Worm (Caenorhabditis elegans) whole organism, L1 larva: ENCODE data around the gene F49H6.17.

Experiments used
- C16A3.4 ChIP-seq: fragments of 150-350 bp; optimal IDR thresholded peaks from 2 replicates; lab custom pipeline; 2014; ENCODE audit warnings: missing biosample characterization, missing genetic modification characterization
- C34B4.2 ChIP-seq: sonication (generic microtip); optimal IDR thresholded peaks from 2 replicates; lab custom pipeline; 2017; ENCODE audit warnings: mild to moderate bottlenecking, missing genetic modification characterization, missing compliant biosample characterization
- aha-1 ChIP-seq: fragments of 150-350 bp; optimal IDR thresholded peaks from 2 replicates; lab custom pipeline; 2014; ENCODE audit warnings: missing biosample characterization, missing genetic modification characterization
- ceh-88 ChIP-seq: fragments of 200-800 bp; sonication (Bioruptor generic); IDR thresholded peaks from 2 replicates; pipeline ENCODE4 v1.3.6; 2022; ENCODE audit warnings: missing genetic modification characterization, missing compliant biosample characterization
- efl-1 ChIP-seq, 4 experiments: fragments of 150-350 bp; optimal IDR thresholded peaks in 3 of 4; peaks in 1 of 4; 1 replicate in 1 of 4; 2 replicates in 3 of 4; lab custom pipeline; 2014; ENCODE audit warnings: missing biosample characterization in 2 of 4, missing genetic modification characterization in 2 of 4, missing genetic modification reagents in 2 of 4
- egl-13 ChIP-seq: sonication (generic microtip); optimal IDR thresholded peaks from 2 replicates; lab custom pipeline; 2016; ENCODE audit warnings: missing genotype, missing genetic modification reagents, missing genetic modification characterization, missing compliant biosample characterization
- ets-5 ChIP-seq: fragments of 200-800 bp; sonication (Bioruptor generic); IDR thresholded peaks from 2 replicates; pipeline ENCODE4 v1.3.6; 2022; ENCODE audit warnings: missing genetic modification characterization, missing compliant biosample characterization
- fkh-4 ChIP-seq: sonication (generic microtip); optimal IDR thresholded peaks from 2 replicates; lab custom pipeline; 2016; ENCODE audit warnings: missing compliant biosample characterization, missing genetic modification characterization, borderline replicate concordance
- fos-1 ChIP-seq: fragments of 150-350 bp; optimal IDR thresholded peaks from 2 replicates; lab custom pipeline; 2014; ENCODE audit warnings: missing biosample characterization, missing genetic modification characterization
- hlh-17 ChIP-seq: fragments of 200-800 bp; sonication (Bioruptor generic); optimal IDR thresholded peaks from 2 replicates; lab custom pipeline; 2018; ENCODE audit warnings: missing genetic modification characterization, mild to moderate bottlenecking, missing compliant biosample characterization, moderate library complexity, borderline replicate concordance
- hpl-2 ChIP-seq: fragments of 150-350 bp; optimal IDR thresholded peaks from 2 replicates; lab custom pipeline; 2014; ENCODE audit warnings: missing biosample characterization, missing genetic modification reagents, missing genetic modification characterization
- lin-15B ChIP-seq: fragments of 150-350 bp; sonication (generic microtip); optimal IDR thresholded peaks from 3 replicates; lab custom pipeline; 2014; ENCODE audit warnings: missing biosample characterization, missing genetic modification characterization
- lir-3 ChIP-seq: sonication (generic microtip); optimal IDR thresholded peaks from 2 replicates; lab custom pipeline; 2016; ENCODE audit warnings: mild to moderate bottlenecking, missing genetic modification characterization, moderate library complexity, missing compliant biosample characterization; ENCODE audit not compliant: poor library complexity
- mdl-1 ChIP-seq, 2 experiments: fragments of 150-350 bp; optimal IDR thresholded peaks; 2 replicates each; lab custom pipeline; 2014 to 2017; ENCODE audit warnings: missing biosample characterization in 2 of 2, missing genetic modification characterization in 2 of 2, inconsistent platforms in 1 of 2
- nhr-12 ChIP-seq: sonication (generic microtip); optimal IDR thresholded peaks from 2 replicates; lab custom pipeline; 2017; ENCODE audit warnings: missing biosample characterization, missing genetic modification characterization
- nhr-19 ChIP-seq: fragments of 200-800 bp; sonication (Bioruptor generic); conservative IDR thresholded peaks from 2 replicates; pipeline ENCODE4 v1.3.6; 2022; ENCODE audit warnings: missing genetic modification characterization, missing compliant biosample characterization
- nhr-47 ChIP-seq: sonication (generic microtip); optimal IDR thresholded peaks from 2 replicates; lab custom pipeline; 2016; ENCODE audit warnings: mild to moderate bottlenecking, missing genetic modification characterization, moderate library complexity, missing compliant biosample characterization
- nhr-77 ChIP-seq: fragments of 150-350 bp; optimal IDR thresholded peaks from 2 replicates; lab custom pipeline; 2014; ENCODE audit warnings: missing biosample characterization, missing genetic modification characterization
- nhr-84 ChIP-seq: sonication (generic microtip); optimal IDR thresholded peaks from 2 replicates; lab custom pipeline; 2017; ENCODE audit warnings: missing biosample characterization, missing genetic modification characterization
- nhr-85 ChIP-seq: sonication (generic microtip); peaks from one replicate; lab custom pipeline; 2016; ENCODE audit warnings: missing genetic modification characterization, inconsistent platforms, missing compliant biosample characterization
- skn-1 ChIP-seq: fragments of 150-350 bp; optimal IDR thresholded peaks from 2 replicates; lab custom pipeline; 2014; ENCODE audit warnings: missing biosample characterization, missing genetic modification characterization
- swsn-7 ChIP-seq: sonication (generic microtip); optimal IDR thresholded peaks from 2 replicates; lab custom pipeline; 2016; ENCODE audit warnings: missing genetic modification characterization, missing compliant biosample characterization
- tlp-1 ChIP-seq: fragments of 150-350 bp; optimal IDR thresholded peaks from 2 replicates; lab custom pipeline; 2014; ENCODE audit warnings: missing biosample characterization, missing genetic modification characterization
- unc-86 ChIP-seq: sonication (generic microtip); optimal IDR thresholded peaks from 2 replicates; lab custom pipeline; 2016; ENCODE audit warnings: missing genetic modification characterization, missing compliant biosample characterization
- unc-98 ChIP-seq: fragments of 200-800 bp; sonication (Bioruptor generic); IDR thresholded peaks from 2 replicates; pipeline ENCODE4 v1.3.6; 2022; ENCODE audit warnings: missing genetic modification characterization, missing compliant biosample characterization
- vab-15 ChIP-seq: sonication (generic microtip); optimal IDR thresholded peaks from 2 replicates; lab custom pipeline; 2017; ENCODE audit warnings: missing genotype, mild to moderate bottlenecking, missing genetic modification characterization, missing compliant biosample characterization
- zip-4 ChIP-seq: fragments of 200-800 bp; sonication (Bioruptor generic); optimal IDR thresholded peaks from 2 replicates; lab custom pipeline; 2018; ENCODE audit warnings: mild to moderate bottlenecking, missing genetic modification characterization, moderate library complexity, missing compliant biosample characterization
- ztf-4 ChIP-seq: fragments of 150-350 bp; optimal IDR thresholded peaks from 2 replicates; lab custom pipeline; 2014; ENCODE audit warnings: missing biosample characterization, missing genetic modification characterization

The F49H6.17 gene

DNA sequence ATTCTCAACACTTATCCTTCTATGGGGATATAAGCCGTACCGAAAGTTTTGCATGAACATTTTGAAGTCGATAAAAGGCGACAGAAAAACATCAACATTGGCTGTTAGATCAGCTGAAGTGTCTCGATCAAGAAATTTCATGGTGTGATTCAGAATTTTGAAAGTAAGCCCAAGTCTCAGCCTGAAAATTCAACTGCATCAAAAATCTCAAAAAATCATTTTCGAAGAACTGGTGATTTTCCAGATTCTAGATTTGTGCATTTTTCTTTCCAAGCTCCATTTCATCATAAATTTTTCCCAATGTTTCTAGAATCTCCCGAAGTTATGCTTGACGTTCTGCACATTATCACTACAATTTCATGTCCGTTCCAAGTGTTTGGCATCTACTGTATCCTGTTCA is 44.9 kb downstream of the F49H6.17 start, which contains the start of gene srh-255:
TSS of gene srh-255 (plus strand) at position 301 of the 400 bp plus-strand sequence.
- no peak for TF ChIP-seq nhr-84
- TF ChIP-seq nhr-12 (tag; lab: Kevin White, UChicago) = no peak
- no peak for TF ChIP-seq skn-1 (tag; lab: Kevin White, UChicago)
- TF ChIP-seq fkh-4 (tag; lab: Kevin White, UChicago) = no peak
- TF ChIP-seq efl-1 (optimal IDR thresholded peaks at IDR 0.05; lab: Kevin White, UChicago) = no peak
- no peak for TF ChIP-seq efl-1 (GFP tag; optimal IDR thresholded peaks at IDR 0.05 in 1 of 2; lab: Kevin White, UChicago)
- no peak for TF ChIP-seq zip-4 (GFP tag; lab: Kevin White, UChicago)
- no peak for TF ChIP-seq lin-15B
- no peak for TF ChIP-seq lir-3
- TF ChIP-seq fos-1 (tag; lab: Kevin White, UChicago) = no peak
- no peak for TF ChIP-seq swsn-7 (tag; lab: Kevin White, UChicago)
- TF ChIP-seq C34B4.2 = no peak
- no peak for TF ChIP-seq egl-13 (tag; lab: Kevin White, UChicago)
- TF ChIP-seq aha-1 = no peak

DNA sequence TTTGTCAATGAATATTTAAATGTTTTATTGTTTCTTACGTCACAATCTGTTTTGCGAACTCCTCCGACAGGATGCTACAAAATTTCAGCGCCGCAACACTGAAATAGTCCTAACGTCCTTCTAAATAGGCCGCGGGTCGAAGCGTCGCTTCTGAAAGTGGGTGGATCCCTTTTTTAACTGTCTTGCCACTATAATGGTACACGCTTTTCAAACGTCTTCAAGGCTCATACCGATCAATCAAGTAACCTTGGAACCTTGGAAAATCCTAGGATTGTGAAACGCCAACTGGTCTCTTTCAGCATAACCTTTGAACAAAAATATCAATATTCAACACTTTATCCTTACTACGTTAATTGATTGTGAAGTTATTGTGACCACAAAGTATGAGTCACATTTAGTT is 46.8 kb downstream of the F49H6.17 start:
- no peak for TF ChIP-seq ets-5 (GFP tag; lab: Robert Waterston, UW)
- no peak for TF ChIP-seq nhr-47
- no peak for TF ChIP-seq nhr-77
- TF ChIP-seq swsn-7 (tag; lab: Kevin White, UChicago) = no peak
- TF ChIP-seq C16A3.4 = no peak
- no peak for TF ChIP-seq ceh-88 (GFP tag; lab: Robert Waterston, UW)
- no peak for TF ChIP-seq zip-4 (GFP tag; lab: Kevin White, UChicago)
- no peak for TF ChIP-seq hlh-17 (GFP tag; lab: Kevin White, UChicago)
- no peak for TF ChIP-seq lin-15B
- TF ChIP-seq vab-15 (tag; lab: Kevin White, UChicago) = no peak
- no peak for TF ChIP-seq ztf-4
- TF ChIP-seq nhr-19 (GFP tag; lab: Robert Waterston, UW) = no peak
- no peak for TF ChIP-seq hpl-2 (GFP tag; lab: Kevin White, UChicago)
- no peak for TF ChIP-seq unc-98 (GFP tag; lab: Robert Waterston, UW)
- TF ChIP-seq unc-86 (tag; lab: Kevin White, UChicago) = no peak
- TF ChIP-seq mdl-1 (tag; optimal IDR thresholded peaks at IDR 0.05; lab: Kevin White, UChicago) = no peak
- no peak for TF ChIP-seq nhr-85 (tag; lab: Kevin White, UChicago)
- TF ChIP-seq efl-1 (optimal IDR thresholded peaks at IDR 0.05; lab: Kevin White, UChicago) = no peak
- no peak for TF ChIP-seq efl-1 (GFP tag; optimal IDR thresholded peaks at IDR 0.05 in 1 of 2; lab: Kevin White, UChicago)
- no peak for TF ChIP-seq tlp-1

DNA sequence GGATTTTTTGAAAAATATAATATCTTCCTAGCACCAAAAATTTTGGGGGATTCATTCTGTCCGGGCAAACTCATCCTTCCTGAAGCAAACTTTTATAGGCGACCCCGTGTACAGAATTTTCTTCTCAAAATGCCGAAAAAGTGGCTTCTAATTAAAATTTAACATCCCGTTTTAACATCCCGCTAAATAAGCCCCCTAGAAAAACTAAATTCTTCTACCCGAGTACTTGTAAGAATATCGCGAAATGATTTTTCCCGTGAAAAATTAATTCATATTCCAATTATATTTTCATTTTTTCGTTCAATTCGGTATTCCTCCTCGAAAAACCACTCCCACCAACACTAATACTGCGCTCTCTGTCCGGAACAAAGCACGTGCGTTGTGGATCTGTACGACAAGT is 49.0 kb downstream of the F49H6.17 start, which contains the start of gene T05E12.8:
TSS of gene T05E12.8 (plus strand) at position 301 of the 400 bp plus-strand sequence.
- no peak for TF ChIP-seq efl-1 (optimal IDR thresholded peaks at IDR 0.05; lab: Kevin White, UChicago)
- peak in 1 of 2 experiments; percentile 65 for TF ChIP-seq efl-1 (GFP tag; optimal IDR thresholded peaks at IDR 0.05 in 1 of 2; lab: Kevin White, UChicago)
- no peak for TF ChIP-seq fkh-4 (tag; lab: Kevin White, UChicago)
